Worm (Caenorhabditis elegans): ENCODE measurements around the gene str-15.

ce11 chrV:16446191-16446590 lies 12.4 kb downstream of the str-15 start:
- TF ChIP-seq ref-1 (GFP tag; conservative IDR thresholded peaks at IDR 0.05) (no peak), T22C8.4 (GFP tag; IDR thresholded peaks at IDR 0.05) (no peak)
